Fruit fly (Drosophila melanogaster) whole organism, embryonic: ENCODE results near the gene Tsp68C.

Experiments used
- Scr ChIP-seq: fragments of 200-800 bp; sonication (Bioruptor generic); IDR thresholded peaks from 2 replicates; pipeline ENCODE4 v1.3.6; 2022; ENCODE audit warnings: missing biosample characterization, missing genetic modification characterization; ENCODE audit not compliant: partially characterized antibody
- ac ChIP-seq: fragments of 200-800 bp; sonication (Bioruptor generic); optimal IDR thresholded peaks from 3 replicates; lab custom pipeline; 2017; ENCODE audit warnings: missing biosample characterization, mild to moderate bottlenecking, missing genetic modification characterization
- h ChIP-seq: fragments of >200 bp; optimal IDR thresholded peaks from 2 replicates; lab custom pipeline; 2017
- wdn ChIP-seq: fragments of 200-800 bp; sonication (Bioruptor generic); IDR thresholded peaks from 2 replicates; pipeline ENCODE4 v1.3.6; 2022; ENCODE audit warnings: missing biosample characterization, missing genetic modification characterization

DNA sequence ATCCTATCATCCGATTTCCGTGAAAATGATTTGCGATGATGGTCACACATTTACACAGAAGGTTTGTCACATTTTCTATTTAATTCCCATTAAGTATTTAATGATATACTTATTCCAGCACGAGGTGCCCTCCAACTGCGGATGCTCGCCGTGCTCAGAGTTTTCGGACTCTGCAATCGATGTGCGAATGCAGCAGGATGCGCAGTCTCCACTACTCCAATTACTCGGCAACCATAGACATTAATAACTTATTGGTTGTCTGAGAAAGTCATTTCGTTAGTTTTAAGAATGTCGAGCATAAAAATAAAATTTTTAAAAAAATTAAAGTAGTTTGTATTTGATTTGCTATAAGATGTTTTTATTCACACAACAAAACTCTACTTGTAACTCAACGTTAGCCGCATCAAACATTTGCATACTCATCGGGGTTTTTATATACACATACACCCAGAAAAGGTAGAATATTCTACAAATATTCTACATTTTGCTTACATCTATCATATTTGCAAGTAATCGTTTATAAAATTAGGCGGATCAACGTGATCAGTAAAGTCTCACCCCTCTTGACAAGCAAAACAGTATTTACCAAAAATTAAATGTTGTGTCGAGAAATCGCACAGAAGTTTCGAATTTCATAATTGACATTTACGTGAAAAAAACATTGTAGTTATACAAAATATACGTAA lies 16.4 kb downstream of the Tsp68C start:
- no peak for TF ChIP-seq ac (GFP tag; lab: Kevin White, UChicago)
- TF ChIP-seq h (lab: Kevin White, UChicago), result no peak
- TF ChIP-seq Scr, result 0 out of 2 replicates have a peak, but pooled peaks have one; percentile 17
- no peak for TF ChIP-seq wdn (GFP tag; lab: Robert Waterston, UW)
